Worm (Caenorhabditis elegans): ENCODE results near the gene C35D10.5.
A peak's percentile ranks its signal among the peaks of the same experiment; 100 is the strongest.

Gene C35D10.5

ce11 chrIII:4850139-4850538 is 12.0 kb upstream of the C35D10.5 start, which contains the start of gene F26A1.1 (continued):
- TF ChIP-seq snu-23 (GFP tag; optimal IDR thresholded peaks at IDR 0.05) (peak; percentile 41), egl-27 (tag; optimal IDR thresholded peaks at IDR 0.05) (no peak), pag-3 (tag; optimal IDR thresholded peaks at IDR 0.05; ENCODE audit: borderline replicate concordance, insufficient read depth) (no peak), lin-13 (GFP tag; optimal IDR thresholded peaks at IDR 0.05) (no peak), snpc-4 (tag; optimal IDR thresholded peaks at IDR 0.05) (no peak), irx-1 (tag; optimal IDR thresholded peaks at IDR 0.05) (no peak)

- TF ChIP-seq sox-4 (tag; optimal IDR thresholded peaks at IDR 0.05), result no peak
- TF ChIP-seq skn-1 (tag; optimal IDR thresholded peaks at IDR 0.05), result no peak
- no peak for TF ChIP-seq xbp-1 (tag; optimal IDR thresholded peaks at IDR 0.05)
- TF ChIP-seq mep-1 (tag; optimal IDR thresholded peaks at IDR 0.05), result no peak
- no peak for TF ChIP-seq hlh-17 (GFP tag; optimal IDR thresholded peaks at IDR 0.05; ENCODE audit: borderline replicate concordance)
- TF ChIP-seq fos-1 (tag; optimal IDR thresholded peaks at IDR 0.05), result no peak
- TF ChIP-seq isw-1 (GFP tag; IDR thresholded peaks at IDR 0.05), result no peak
- TF ChIP-seq hpl-2 (GFP tag; optimal IDR thresholded peaks at IDR 0.05), result no peak
- TF ChIP-seq ceh-63 (GFP tag; optimal IDR thresholded peaks at IDR 0.05), result no peak
- no peak for TF ChIP-seq egl-13 (tag; optimal IDR thresholded peaks at IDR 0.05)
These were observed 10.1 kb upstream of the C35D10.5 start, which contains the start of gene ced-4 for ce11 chrIII:4852025-4852424. ced-4 (plus strand) TSS chrIII:4852325.

DNA sequence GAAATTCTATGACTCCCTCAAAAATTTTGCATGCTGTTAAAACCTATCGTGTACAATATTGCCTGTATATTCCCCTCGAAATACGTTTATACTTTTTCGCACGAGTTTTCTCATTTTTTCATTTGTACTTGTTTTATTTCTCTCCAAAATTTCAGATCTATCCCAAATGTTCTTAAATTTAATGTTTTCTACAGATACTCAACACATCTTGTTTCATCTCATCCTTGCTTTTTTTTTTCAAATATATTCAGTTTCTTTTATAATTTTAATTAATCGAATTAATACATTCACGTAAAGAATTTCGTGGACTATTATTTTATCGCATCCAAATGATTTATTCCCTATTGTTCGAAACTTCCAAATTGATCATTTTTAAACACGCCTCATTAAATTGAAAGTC is 7.2 kb upstream of the C35D10.5 start, which contains the start of gene C35D10.8:
Gene C35D10.8, plus strand, starts transcription at position 301 of the 400 bp plus-strand sequence.
- no peak for TF ChIP-seq xbp-1 (tag; optimal IDR thresholded peaks at IDR 0.05)
- TF ChIP-seq mep-1 (tag; optimal IDR thresholded peaks at IDR 0.05), result no peak
- TF ChIP-seq unc-86 (tag; optimal IDR thresholded peaks at IDR 0.05), result no peak
- no peak for TF ChIP-seq unc-130 (tag; optimal IDR thresholded peaks at IDR 0.05)
- TF ChIP-seq vab-15 (tag; optimal IDR thresholded peaks at IDR 0.05), result no peak
- no peak for TF ChIP-seq grh-1 (GFP tag; IDR thresholded peaks at IDR 0.05)
- no peak for TF ChIP-seq C04F5.9 (tag; optimal IDR thresholded peaks at IDR 0.05)
- TF ChIP-seq nhr-47 (tag; optimal IDR thresholded peaks at IDR 0.05), result no peak
- no peak for TF ChIP-seq hlh-4 (tag; optimal IDR thresholded peaks at IDR 0.05)
- TF ChIP-seq fkh-10 (GFP tag; optimal IDR thresholded peaks at IDR 0.05), result no peak
- no peak for TF ChIP-seq dsc-1 (tag; optimal IDR thresholded peaks at IDR 0.05)
- no peak for TF ChIP-seq aly-2 (tag; optimal IDR thresholded peaks at IDR 0.05)
- TF ChIP-seq elt-3 (tag; optimal IDR thresholded peaks at IDR 0.05), result no peak
- TF ChIP-seq unc-30 (tag; optimal IDR thresholded peaks at IDR 0.05), result no peak
- no peak for TF ChIP-seq lin-39 (tag; optimal IDR thresholded peaks at IDR 0.05)

ce11 chrIII:4856109-4856508 is 6.0 kb upstream of the C35D10.5 start, which contains the start of gene C35D10.7:
C35D10.7 (plus strand) TSS chrIII:4856193.
- TF ChIP-seq hpl-2 (GFP tag; optimal IDR thresholded peaks at IDR 0.05) (no peak), irx-1 (tag; optimal IDR thresholded peaks at IDR 0.05) (no peak), xbp-1 (tag; optimal IDR thresholded peaks at IDR 0.05) (no peak), fos-1 (tag; optimal IDR thresholded peaks at IDR 0.05) (no peak), egl-27 (tag; optimal IDR thresholded peaks at IDR 0.05) (no peak), sptf-1 (tag; optimal IDR thresholded peaks at IDR 0.05) (no peak), lin-15B (tag; optimal IDR thresholded peaks at IDR 0.05) (no peak), efl-3 (GFP tag; optimal IDR thresholded peaks at IDR 0.05) (no peak), mep-1 (tag; optimal IDR thresholded peaks at IDR 0.05) (no peak), dpl-1 (GFP tag; optimal IDR thresholded peaks at IDR 0.05) (no peak)

DNA sequence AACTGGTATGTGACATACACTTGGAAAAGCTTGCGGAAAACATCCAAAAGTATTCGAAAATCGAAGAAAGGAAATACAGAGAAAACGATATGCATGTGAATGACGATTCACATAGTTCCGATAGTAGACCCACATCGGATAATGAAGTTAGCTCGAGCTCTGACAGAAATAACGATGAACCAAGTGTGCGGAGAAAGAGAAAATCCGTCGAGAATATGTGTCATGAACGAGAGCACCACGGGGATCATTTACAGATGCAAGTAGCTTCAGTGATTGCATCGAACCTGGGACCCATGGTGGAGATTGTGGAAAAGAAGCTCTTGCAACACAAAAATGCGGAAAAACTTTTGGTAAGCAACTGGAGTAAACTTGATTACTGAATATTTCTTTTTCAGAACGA is 5.2 kb upstream of the C35D10.5 start:
- TF ChIP-seq fos-1 (tag; optimal IDR thresholded peaks at IDR 0.05), result no peak
- TF ChIP-seq elt-3 (tag; optimal IDR thresholded peaks at IDR 0.05), result no peak
- no peak for TF ChIP-seq ceh-88 (GFP tag; IDR thresholded peaks at IDR 0.05)
- TF ChIP-seq ama-1 (optimal IDR thresholded peaks at IDR 0.05), result no peak
- no peak for TF ChIP-seq lsy-2 (tag; optimal IDR thresholded peaks at IDR 0.05)
- no peak for TF ChIP-seq dsc-1 (tag; optimal IDR thresholded peaks at IDR 0.05)
- no peak for TF ChIP-seq unc-98 (GFP tag; IDR thresholded peaks at IDR 0.05)
- no peak for TF ChIP-seq ceh-90 (tag; optimal IDR thresholded peaks at IDR 0.05)
- TF ChIP-seq hlh-17 (GFP tag; optimal IDR thresholded peaks at IDR 0.05; ENCODE audit: borderline replicate concordance), result no peak
- no peak for TF ChIP-seq tbx-2 (tag; optimal IDR thresholded peaks at IDR 0.05)
- TF ChIP-seq nhr-12 (tag; optimal IDR thresholded peaks at IDR 0.05), result no peak
- TF ChIP-seq unc-130 (tag; optimal IDR thresholded peaks at IDR 0.05), result no peak
- no peak for TF ChIP-seq lin-13 (GFP tag; optimal IDR thresholded peaks at IDR 0.05)
- no peak for TF ChIP-seq unc-62 (GFP tag; optimal IDR thresholded peaks at IDR 0.05)
- TF ChIP-seq zip-4 (GFP tag; optimal IDR thresholded peaks at IDR 0.05), result no peak
- no peak for TF ChIP-seq Y116A8C.19 (tag; optimal IDR thresholded peaks at IDR 0.05; ENCODE audit: borderline replicate concordance)
- no peak for TF ChIP-seq ceh-63 (GFP tag; optimal IDR thresholded peaks at IDR 0.05)

Measured in whole organism, L1 larva.